Worm (Caenorhabditis elegans): ENCODE results near the gene fbxc-32.

DNA sequence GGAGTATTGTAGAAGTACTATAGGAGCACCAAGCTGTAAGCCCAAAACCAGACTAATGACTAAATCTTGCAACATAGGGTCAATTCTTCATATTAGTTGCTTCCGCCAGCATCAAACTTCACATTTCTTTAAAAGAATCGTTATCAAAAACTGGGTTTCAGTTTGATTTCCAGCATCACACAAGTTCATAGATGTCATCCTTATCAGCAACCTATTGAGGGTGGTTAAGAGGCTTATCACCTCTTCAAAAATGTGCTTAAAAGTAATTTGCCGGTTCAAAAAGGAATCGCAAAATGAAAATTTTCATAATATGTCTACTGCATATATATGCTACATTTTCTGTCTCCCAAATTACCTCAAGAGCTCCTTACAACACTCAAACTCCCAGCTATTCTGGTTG, 4.2 kb downstream of the fbxc-32 start, which contains the start of gene clec-43:
- TF ChIP-seq nhr-11 (tag; optimal IDR thresholded peaks at IDR 0.05) (no peak), skn-1 (tag; optimal IDR thresholded peaks at IDR 0.05) (no peak), nhr-41 (GFP tag; IDR thresholded peaks at IDR 0.05) (no peak), nhr-76 (tag; optimal IDR thresholded peaks at IDR 0.05) (no peak), unc-62 (GFP tag; optimal IDR thresholded peaks at IDR 0.05 in 1 of 2) (no peak), unc-62 (tag; optimal IDR thresholded peaks at IDR 0.05) (no peak), fos-1 (tag; optimal IDR thresholded peaks at IDR 0.05) (no peak), pha-4 (GFP tag; IDR thresholded peaks at IDR 0.05) (no peak), pha-4 (tag; optimal IDR thresholded peaks at IDR 0.05) (no peak), zip-2 (tag; optimal IDR thresholded peaks at IDR 0.05) (no peak), T20F7.1 (GFP tag; optimal IDR thresholded peaks at IDR 0.05) (no peak), nhr-10 (tag; optimal IDR thresholded peaks at IDR 0.05) (no peak), lin-39 (tag; optimal IDR thresholded peaks at IDR 0.05) (no peak)

All from whole organism, L4 larva.